1 fruit fly cellular context compared by ENCODE assay signal in genomic region chrX:8075300-8075927, dm6.
TF ChIP-seq lines count a peak whose summit lies in the region.

Gene Upf2 (minus strand): TSS chrX:8075466.
Gene CG1571 (plus strand): TSS chrX:8075877.

TF ChIP-seq in whole organism, embryonic, 481 proteins besides CTCF, POLR2A, EP300 and RAD21 (continued from another document and continues in another):
- TF ChIP-seq YL-1 (GFP tag; optimal IDR thresholded peaks at IDR 0.05; lab: Kevin White, UChicago) = peak; percentile 86
- no peak for TF ChIP-seq CG12104 (GFP tag; optimal IDR thresholded peaks at IDR 0.05; lab: Kevin White, UChicago)
- TF ChIP-seq Sry-β (GFP tag; optimal IDR thresholded peaks at IDR 0.05; lab: Kevin White, UChicago) = no peak
- TF ChIP-seq Mes4 (GFP tag; optimal IDR thresholded peaks at IDR 0.05; lab: Kevin White, UChicago) = no peak
- no peak for TF ChIP-seq rib (GFP tag; IDR thresholded peaks at IDR 0.05; lab: Robert Waterston, UW)
- no peak for TF ChIP-seq bab2 (GFP tag; optimal IDR thresholded peaks at IDR 0.05; lab: Kevin White, UChicago)
- TF ChIP-seq CG3065 (GFP tag; optimal IDR thresholded peaks at IDR 0.05; lab: Kevin White, UChicago) = no peak
- TF ChIP-seq mam (GFP tag; optimal IDR thresholded peaks at IDR 0.05; lab: Kevin White, UChicago) = no peak
- peak; percentile 60; the same call in 2 of the 3 replicates for TF ChIP-seq CG7357 (GFP tag; IDR thresholded peaks at IDR 0.05; lab: Robert Waterston, UW)
- no peak for TF ChIP-seq ewg (GFP tag; optimal IDR thresholded peaks at IDR 0.05; lab: Kevin White, UChicago)
- TF ChIP-seq CG10147 (GFP tag; optimal IDR thresholded peaks at IDR 0.05; lab: Kevin White, UChicago) = no peak
- TF ChIP-seq CG33213 (GFP tag; optimal IDR thresholded peaks at IDR 0.05; lab: Kevin White, UChicago) = peak; percentile 32
- TF ChIP-seq unpg (GFP tag; optimal IDR thresholded peaks at IDR 0.05; lab: Kevin White, UChicago) = no peak
- no peak for TF ChIP-seq CG9437 (GFP tag; optimal IDR thresholded peaks at IDR 0.05; lab: Kevin White, UChicago)
- TF ChIP-seq GATAe (GFP tag; conservative IDR thresholded peaks at IDR 0.05; lab: Robert Waterston, UW) = no peak
- TF ChIP-seq tio (GFP tag; optimal IDR thresholded peaks at IDR 0.05; lab: Kevin White, UChicago) = no peak
- no peak for TF ChIP-seq CG10654 (GFP tag; optimal IDR thresholded peaks at IDR 0.05; lab: Kevin White, UChicago)
- no peak for TF ChIP-seq CG7786 (GFP tag; optimal IDR thresholded peaks at IDR 0.05; lab: Kevin White, UChicago)
- no peak for TF ChIP-seq dimm (GFP tag; IDR thresholded peaks at IDR 0.05; lab: Robert Waterston, UW)
- no peak for TF ChIP-seq CG30403 (GFP tag; optimal IDR thresholded peaks at IDR 0.05; lab: Kevin White, UChicago)
- no peak for TF ChIP-seq CG4282 (GFP tag; optimal IDR thresholded peaks at IDR 0.05; lab: Kevin White, UChicago)
- no peak for TF ChIP-seq Vsx1 (GFP tag; optimal IDR thresholded peaks at IDR 0.05; lab: Kevin White, UChicago)
- TF ChIP-seq MTF-1 (GFP tag; optimal IDR thresholded peaks at IDR 0.05; lab: Kevin White, UChicago; ENCODE audit: borderline replicate concordance) = no peak
- TF ChIP-seq CG1647 (GFP tag; optimal IDR thresholded peaks at IDR 0.05; lab: Kevin White, UChicago) = no peak
- no peak for TF ChIP-seq CG16779 (GFP tag; IDR thresholded peaks at IDR 0.05; lab: Robert Waterston, UW)
- TF ChIP-seq CG6654 (GFP tag; optimal IDR thresholded peaks at IDR 0.05; lab: Kevin White, UChicago) = no peak
- TF ChIP-seq fu2 (GFP tag; optimal IDR thresholded peaks at IDR 0.05; lab: Kevin White, UChicago) = no peak
- TF ChIP-seq Hr39 (optimal IDR thresholded peaks at IDR 0.05; lab: Kevin White, UChicago) = no peak
- no peak for TF ChIP-seq mirr (GFP tag; optimal IDR thresholded peaks at IDR 0.05; lab: Kevin White, UChicago)
- no peak for TF ChIP-seq kay (GFP tag; optimal IDR thresholded peaks at IDR 0.05; lab: Kevin White, UChicago)
- no peak for TF ChIP-seq CG13775 (GFP tag; optimal IDR thresholded peaks at IDR 0.05; lab: Kevin White, UChicago)
- no peak for TF ChIP-seq Ravus (GFP tag; IDR thresholded peaks at IDR 0.05; lab: Robert Waterston, UW)
- TF ChIP-seq scrt (GFP tag; optimal IDR thresholded peaks at IDR 0.05; lab: Kevin White, UChicago) = no peak
- no peak for TF ChIP-seq Aef1 (GFP tag; IDR thresholded peaks at IDR 0.05; lab: Robert Waterston, UW)
- peak; percentile 76 for TF ChIP-seq sens (GFP tag; lab: Kevin White, UChicago)
- TF ChIP-seq BtbVII (GFP tag; optimal IDR thresholded peaks at IDR 0.05; lab: Kevin White, UChicago) = no peak
- no peak for TF ChIP-seq gsb (GFP tag; IDR thresholded peaks at IDR 0.05; lab: Robert Waterston, UW)
- no peak for TF ChIP-seq gcm2 (GFP tag; optimal IDR thresholded peaks at IDR 0.05; lab: Kevin White, UChicago)
- TF ChIP-seq Dll (GFP tag; IDR thresholded peaks at IDR 0.05; lab: Robert Waterston, UW; ENCODE audit: partially characterized antibody) = peak; percentile 68; the same call in 2 of the 4 replicates
- peak; percentile 57 for TF ChIP-seq CG14710 (tag; optimal IDR thresholded peaks at IDR 0.05; lab: Kevin White, UChicago)
- TF ChIP-seq zen (tag; optimal IDR thresholded peaks at IDR 0.05; lab: Kevin White, UChicago) = no peak
- TF ChIP-seq Poxn (GFP tag; IDR thresholded peaks at IDR 0.05; lab: Robert Waterston, UW) = no peak
- TF ChIP-seq CG10431 (GFP tag; optimal IDR thresholded peaks at IDR 0.05; lab: Kevin White, UChicago) = peak; percentile 78
- TF ChIP-seq tx (GFP tag; optimal IDR thresholded peaks at IDR 0.05; lab: Kevin White, UChicago) = no peak
- TF ChIP-seq Usf (GFP tag; optimal IDR thresholded peaks at IDR 0.05; lab: Kevin White, UChicago) = no peak
- no peak for TF ChIP-seq tin (GFP tag; optimal IDR thresholded peaks at IDR 0.05; lab: Kevin White, UChicago)
- no peak for TF ChIP-seq zf30C (GFP tag; optimal IDR thresholded peaks at IDR 0.05; lab: Kevin White, UChicago)
- TF ChIP-seq Lpt (GFP tag; optimal IDR thresholded peaks at IDR 0.05; lab: Kevin White, UChicago) = no peak
- TF ChIP-seq CG31365 (tag; optimal IDR thresholded peaks at IDR 0.05; lab: Kevin White, UChicago) = no peak
- no peak for TF ChIP-seq bowl (GFP tag; IDR thresholded peaks at IDR 0.05; lab: Robert Waterston, UW)
- TF ChIP-seq gce (GFP tag; IDR thresholded peaks at IDR 0.05; lab: Robert Waterston, UW) = no peak
- TF ChIP-seq hkb (optimal IDR thresholded peaks at IDR 0.05; lab: Kevin White, UChicago) = no peak
- TF ChIP-seq hkb (GFP tag; IDR thresholded peaks at IDR 0.05; lab: Robert Waterston, UW) = no peak
- TF ChIP-seq CG3995 (GFP tag; optimal IDR thresholded peaks at IDR 0.05; lab: Kevin White, UChicago) = peak; percentile 69
- TF ChIP-seq CG9609 (GFP tag; optimal IDR thresholded peaks at IDR 0.05; lab: Kevin White, UChicago) = no peak
- TF ChIP-seq sens-2 (GFP tag; IDR thresholded peaks at IDR 0.05; lab: Robert Waterston, UW) = no peak
- peak; percentile 68 for TF ChIP-seq CG14860 (GFP tag; IDR thresholded peaks at IDR 0.05; lab: Robert Waterston, UW; ENCODE audit: partially characterized antibody)
- peak; percentile 60 for TF ChIP-seq knrl (GFP tag; IDR thresholded peaks at IDR 0.05; lab: Robert Waterston, UW; ENCODE audit: partially characterized antibody)
- TF ChIP-seq CG12299 (tag; optimal IDR thresholded peaks at IDR 0.05; lab: Kevin White, UChicago) = no peak
- TF ChIP-seq ken (GFP tag; IDR thresholded peaks at IDR 0.05; lab: Robert Waterston, UW) = no peak
- no peak for TF ChIP-seq TFAM (GFP tag; optimal IDR thresholded peaks at IDR 0.05; lab: Kevin White, UChicago)
- no peak for TF ChIP-seq CG6272 (GFP tag; IDR thresholded peaks at IDR 0.05; lab: Robert Waterston, UW)
- no peak for TF ChIP-seq repo (GFP tag; optimal IDR thresholded peaks at IDR 0.05; lab: Kevin White, UChicago)
- TF ChIP-seq tna (GFP tag; IDR thresholded peaks at IDR 0.05; lab: Robert Waterston, UW; ENCODE audit: partially characterized antibody) = peak; percentile 79
- peak; percentile 66 for TF ChIP-seq Scr (GFP tag; IDR thresholded peaks at IDR 0.05; lab: Robert Waterston, UW; ENCODE audit: partially characterized antibody)
- TF ChIP-seq ems (GFP tag; optimal IDR thresholded peaks at IDR 0.05; lab: Kevin White, UChicago) = peak; percentile 3
- TF ChIP-seq CG11560 (tag; IDR thresholded peaks at IDR 0.05; lab: Robert Waterston, UW) = no peak
- TF ChIP-seq slou (GFP tag; optimal IDR thresholded peaks at IDR 0.05; lab: Kevin White, UChicago) = no peak
- TF ChIP-seq B-H2 (GFP tag; optimal IDR thresholded peaks at IDR 0.05; lab: Kevin White, UChicago) = no peak
- no peak for TF ChIP-seq CG15696 (tag; optimal IDR thresholded peaks at IDR 0.05; lab: Kevin White, UChicago)
- no peak for TF ChIP-seq CG10366 (GFP tag; IDR thresholded peaks at IDR 0.05; lab: Robert Waterston, UW)
- TF ChIP-seq lola (GFP tag; optimal IDR thresholded peaks at IDR 0.05; lab: Kevin White, UChicago) = no peak
- TF ChIP-seq Asciz (GFP tag; optimal IDR thresholded peaks at IDR 0.05; lab: Kevin White, UChicago) = no peak
- TF ChIP-seq CG30020 (tag; optimal IDR thresholded peaks at IDR 0.05; lab: Kevin White, UChicago) = no peak
- peak; percentile 6 for TF ChIP-seq CG34376 (GFP tag; optimal IDR thresholded peaks at IDR 0.05; lab: Kevin White, UChicago)
- TF ChIP-seq CG17328 (GFP tag; IDR thresholded peaks at IDR 0.05; lab: Robert Waterston, UW) = no peak
- no peak for TF ChIP-seq CG14050 (GFP tag; IDR thresholded peaks at IDR 0.05; lab: Robert Waterston, UW)
- TF ChIP-seq CG2712 (tag; optimal IDR thresholded peaks at IDR 0.05; lab: Kevin White, UChicago) = no peak
- TF ChIP-seq HLH54F (GFP tag; optimal IDR thresholded peaks at IDR 0.05; lab: Kevin White, UChicago) = no peak
- no peak for TF ChIP-seq Atf6 (GFP tag; IDR thresholded peaks at IDR 0.05; lab: Robert Waterston, UW)
- peak; percentile 69 for TF ChIP-seq CG16813 (GFP tag; IDR thresholded peaks at IDR 0.05; lab: Robert Waterston, UW; ENCODE audit: partially characterized antibody)
- TF ChIP-seq CrebB (tag; optimal IDR thresholded peaks at IDR 0.05; lab: Kevin White, UChicago) = no peak
- no peak for TF ChIP-seq CG13894 (tag; optimal IDR thresholded peaks at IDR 0.05; lab: Kevin White, UChicago)
- TF ChIP-seq CG11504 (tag; optimal IDR thresholded peaks at IDR 0.05; lab: Kevin White, UChicago) = no peak
- no peak for TF ChIP-seq disco-r (GFP tag; optimal IDR thresholded peaks at IDR 0.05; lab: Kevin White, UChicago)
- no peak for TF ChIP-seq luna (GFP tag; optimal IDR thresholded peaks at IDR 0.05; lab: Kevin White, UChicago)
- no peak for TF ChIP-seq Meics (GFP tag; optimal IDR thresholded peaks at IDR 0.05; lab: Kevin White, UChicago)
- TF ChIP-seq crc (GFP tag; optimal IDR thresholded peaks at IDR 0.05; lab: Kevin White, UChicago) = no peak
- TF ChIP-seq Atf3 (GFP tag; optimal IDR thresholded peaks at IDR 0.05; lab: Kevin White, UChicago) = no peak
- TF ChIP-seq sqz (GFP tag; optimal IDR thresholded peaks at IDR 0.05; lab: Kevin White, UChicago) = peak; percentile 87
- TF ChIP-seq insv (GFP tag; optimal IDR thresholded peaks at IDR 0.05; lab: Kevin White, UChicago) = no peak
- no peak for TF ChIP-seq CG15011 (GFP tag; optimal IDR thresholded peaks at IDR 0.05; lab: Kevin White, UChicago)
- TF ChIP-seq jumu (GFP tag; optimal IDR thresholded peaks at IDR 0.05; lab: Kevin White, UChicago) = no peak
- TF ChIP-seq CG6689 (GFP tag; IDR thresholded peaks at IDR 0.05; lab: Robert Waterston, UW) = no peak
- TF ChIP-seq Camta (GFP tag; optimal IDR thresholded peaks at IDR 0.05; lab: Kevin White, UChicago) = no peak
- no peak for TF ChIP-seq lmd (GFP tag; IDR thresholded peaks at IDR 0.05; lab: Robert Waterston, UW)
- peak; percentile 52 for TF ChIP-seq CG4617 (GFP tag; optimal IDR thresholded peaks at IDR 0.05; lab: Kevin White, UChicago; ENCODE audit: borderline replicate concordance)
- TF ChIP-seq Doc3 (GFP tag; IDR thresholded peaks at IDR 0.05; lab: Robert Waterston, UW; ENCODE audit: partially characterized antibody) = 0 out of 3 replicates have a peak, but pooled peaks have one; percentile 33
- TF ChIP-seq corto (GFP tag; optimal IDR thresholded peaks at IDR 0.05; lab: Kevin White, UChicago) = no peak
- no peak for TF ChIP-seq Ets65A (GFP tag; lab: Kevin White, UChicago)
- TF ChIP-seq CG16863 (GFP tag; optimal IDR thresholded peaks at IDR 0.05; lab: Kevin White, UChicago) = no peak
- no peak for TF ChIP-seq CG13123 (GFP tag; optimal IDR thresholded peaks at IDR 0.05; lab: Kevin White, UChicago)
- no peak for TF ChIP-seq CG17802 (tag; optimal IDR thresholded peaks at IDR 0.05; lab: Kevin White, UChicago)
- TF ChIP-seq CG2129 (GFP tag; IDR thresholded peaks at IDR 0.05; lab: Robert Waterston, UW; ENCODE audit: partially characterized antibody) = 0 out of 2 replicates have a peak, but pooled peaks have one; percentile 13
- TF ChIP-seq CG7745 (tag; optimal IDR thresholded peaks at IDR 0.05; lab: Kevin White, UChicago) = no peak
- no peak for TF ChIP-seq Doc2 (GFP tag; IDR thresholded peaks at IDR 0.05; lab: Robert Waterston, UW)
- TF ChIP-seq Dip2 (GFP tag; IDR thresholded peaks at IDR 0.05; lab: Robert Waterston, UW) = no peak
- peak; percentile 86 for TF ChIP-seq CG9797 (GFP tag; optimal IDR thresholded peaks at IDR 0.05; lab: Kevin White, UChicago)
- TF ChIP-seq dati (GFP tag; IDR thresholded peaks at IDR 0.05; lab: Robert Waterston, UW) = no peak
- TF ChIP-seq pfk (GFP tag; optimal IDR thresholded peaks at IDR 0.05; lab: Kevin White, UChicago) = no peak
- TF ChIP-seq nmo (GFP tag; optimal IDR thresholded peaks at IDR 0.05; lab: Kevin White, UChicago) = no peak
- TF ChIP-seq ham (GFP tag; IDR thresholded peaks at IDR 0.05; lab: Robert Waterston, UW) = no peak
- TF ChIP-seq Hmr (GFP tag; optimal IDR thresholded peaks at IDR 0.05; lab: Kevin White, UChicago) = no peak
- TF ChIP-seq CG4820 (GFP tag; optimal IDR thresholded peaks at IDR 0.05; lab: Kevin White, UChicago) = no peak
- TF ChIP-seq C15 (GFP tag; IDR thresholded peaks at IDR 0.05; lab: Robert Waterston, UW) = no peak
- no peak for TF ChIP-seq org-1 (GFP tag; optimal IDR thresholded peaks at IDR 0.05; lab: Kevin White, UChicago)
- TF ChIP-seq fd64A (GFP tag; optimal IDR thresholded peaks at IDR 0.05; lab: Kevin White, UChicago) = no peak
- no peak for TF ChIP-seq CG10321 (GFP tag; IDR thresholded peaks at IDR 0.05; lab: Robert Waterston, UW)
- no peak for TF ChIP-seq az2 (GFP tag; optimal IDR thresholded peaks at IDR 0.05; lab: Kevin White, UChicago)
- TF ChIP-seq Rfx (GFP tag; IDR thresholded peaks at IDR 0.05; lab: Robert Waterston, UW) = peak; percentile 20; the same call in 1 of the 2 replicates
- TF ChIP-seq exex (tag; optimal IDR thresholded peaks at IDR 0.05; lab: Kevin White, UChicago) = no peak
- no peak for TF ChIP-seq Sox102F (GFP tag; optimal IDR thresholded peaks at IDR 0.05; lab: Kevin White, UChicago)
- no peak for TF ChIP-seq pho (GFP tag; optimal IDR thresholded peaks at IDR 0.05; lab: Kevin White, UChicago)
- TF ChIP-seq emc (GFP tag; optimal IDR thresholded peaks at IDR 0.05; lab: Kevin White, UChicago) = no peak
- no peak for TF ChIP-seq ap (GFP tag; IDR thresholded peaks at IDR 0.05; lab: Robert Waterston, UW)
- no peak for TF ChIP-seq CG17385 (GFP tag; optimal IDR thresholded peaks at IDR 0.05; lab: Kevin White, UChicago)
- TF ChIP-seq CG10959 (GFP tag; IDR thresholded peaks at IDR 0.05; lab: Robert Waterston, UW) = no peak
- TF ChIP-seq CG14441 (GFP tag; IDR thresholded peaks at IDR 0.05; lab: Robert Waterston, UW) = no peak
- no peak for TF ChIP-seq bsh (GFP tag; optimal IDR thresholded peaks at IDR 0.05; lab: Kevin White, UChicago)
- TF ChIP-seq CG3838 (GFP tag; optimal IDR thresholded peaks at IDR 0.05; lab: Kevin White, UChicago) = no peak
- peak; percentile 54; the same call in 1 of the 2 replicates for TF ChIP-seq inv (GFP tag; IDR thresholded peaks at IDR 0.05; lab: Robert Waterston, UW; ENCODE audit: partially characterized antibody)
- no peak for TF ChIP-seq CG3163 (GFP tag; optimal IDR thresholded peaks at IDR 0.05; lab: Kevin White, UChicago)
- peak; percentile 78 for TF ChIP-seq Ets97D (GFP tag; optimal IDR thresholded peaks at IDR 0.05; lab: Kevin White, UChicago)
- TF ChIP-seq CG4404 (GFP tag; IDR thresholded peaks at IDR 0.05; lab: Robert Waterston, UW) = no peak
- no peak for TF ChIP-seq zfh1 (GFP tag; IDR thresholded peaks at IDR 0.05; lab: Robert Waterston, UW)
- no peak for TF ChIP-seq Xbp1 (GFP tag; optimal IDR thresholded peaks at IDR 0.05; lab: Kevin White, UChicago)
- peak; percentile 72 for TF ChIP-seq amos (GFP tag; IDR thresholded peaks at IDR 0.05; lab: Robert Waterston, UW; ENCODE audit: partially characterized antibody)
- TF ChIP-seq z (GFP tag; IDR thresholded peaks at IDR 0.05; lab: Robert Waterston, UW) = no peak
